Fruit fly (Drosophila melanogaster): ENCODE data around the gene aust.
A peak's percentile ranks its signal among the peaks of the same experiment; 100 is the strongest.

aust gene

dm6 chr2L:9203401-9203800, 47.4 kb downstream of the aust start:
- no peak for TF ChIP-seq CG5204 (GFP tag; optimal IDR thresholded peaks at IDR 0.05)
- peak; percentile 95 for TF ChIP-seq kay (GFP tag; ENCODE audit: borderline replicate concordance)
- peak; percentile 89 for TF ChIP-seq tj (GFP tag; optimal IDR thresholded peaks at IDR 0.05)
- TF ChIP-seq toe (GFP tag; optimal IDR thresholded peaks at IDR 0.05): peak; percentile 11
- TF ChIP-seq Mnt (GFP tag; optimal IDR thresholded peaks at IDR 0.05): peak; percentile 35
- TF ChIP-seq Hr96 (GFP tag; optimal IDR thresholded peaks at IDR 0.05): no peak
- no peak for TF ChIP-seq cnc (optimal IDR thresholded peaks at IDR 0.05)
- peak; percentile 72 for TF ChIP-seq cic (GFP tag; optimal IDR thresholded peaks at IDR 0.05)
- peak; percentile 22 for TF ChIP-seq CG7101 (tag; optimal IDR thresholded peaks at IDR 0.05)
- peak; percentile 26 for TF ChIP-seq CG33017 (tag; optimal IDR thresholded peaks at IDR 0.05)
- TF ChIP-seq bab1 (GFP tag; optimal IDR thresholded peaks at IDR 0.05): peak; percentile 64
- TF ChIP-seq CG1620 (GFP tag; optimal IDR thresholded peaks at IDR 0.05): no peak
- no peak for TF ChIP-seq CG7045 (GFP tag; optimal IDR thresholded peaks at IDR 0.05)
- TF ChIP-seq Crg-1 (GFP tag; optimal IDR thresholded peaks at IDR 0.05): no peak
- TF ChIP-seq ovo (GFP tag; optimal IDR thresholded peaks at IDR 0.05): peak; percentile 7
- TF ChIP-seq CG14711 (tag; optimal IDR thresholded peaks at IDR 0.05): no peak
- TF ChIP-seq CG12768 (GFP tag; optimal IDR thresholded peaks at IDR 0.05): peak; percentile 53
- peak; percentile 8 for TF ChIP-seq pad (GFP tag; optimal IDR thresholded peaks at IDR 0.05)
- TF ChIP-seq CG11617 (GFP tag; optimal IDR thresholded peaks at IDR 0.05): peak; percentile 21
- peak; percentile 11 for TF ChIP-seq Clk (GFP tag; optimal IDR thresholded peaks at IDR 0.05)

Data from whole organism, adult.